Worm (Caenorhabditis elegans) whole organism, late embryonic: ENCODE measurements around the gene emb-1.

ENCODE experiments used
- C08G9.2 ChIP-seq: sonication (generic microtip); optimal IDR thresholded peaks from 2 replicates; lab custom pipeline; 2016; ENCODE audit warnings: mild to moderate bottlenecking, missing genetic modification characterization, moderate library complexity, missing compliant biosample characterization
- T23F11.4 ChIP-seq: fragments of 200-800 bp; sonication (Bioruptor generic); optimal IDR thresholded peaks from 2 replicates; lab custom pipeline; 2018; ENCODE audit warnings: mild to moderate bottlenecking, missing genetic modification characterization, missing compliant biosample characterization
- ahr-1 ChIP-seq: sonication (generic microtip); optimal IDR thresholded peaks from 2 replicates; lab custom pipeline; 2016; ENCODE audit warnings: missing genetic modification characterization, missing compliant biosample characterization
- ceh-2 ChIP-seq: sonication (generic microtip); optimal IDR thresholded peaks from 2 replicates; lab custom pipeline; 2016; ENCODE audit warnings: missing genotype, missing genetic modification characterization, missing compliant biosample characterization
- ceh-22 ChIP-seq: sonication (generic microtip); optimal IDR thresholded peaks from 2 replicates; lab custom pipeline; 2017; ENCODE audit warnings: missing biosample characterization, missing genetic modification characterization
- ceh-24 ChIP-seq: sonication (generic microtip); optimal IDR thresholded peaks from 2 replicates; lab custom pipeline; 2016; ENCODE audit warnings: mild to moderate bottlenecking, missing genetic modification characterization, missing compliant biosample characterization
- ceh-6 ChIP-seq: fragments of 200-800 bp; sonication (Bioruptor generic); optimal IDR thresholded peaks from 2 replicates; lab custom pipeline; 2018; ENCODE audit warnings: mild to moderate bottlenecking, missing genetic modification characterization, missing compliant biosample characterization
- che-1 ChIP-seq: sonication (generic microtip); optimal IDR thresholded peaks from 2 replicates; lab custom pipeline; 2016; ENCODE audit warnings: mild to moderate bottlenecking, missing genetic modification characterization, missing compliant biosample characterization
- dmd-4 ChIP-seq: sonication (generic microtip); optimal IDR thresholded peaks from 2 replicates; lab custom pipeline; 2016; ENCODE audit warnings: borderline replicate concordance, missing genetic modification characterization, missing compliant biosample characterization
- elt-2 ChIP-seq: sonication (generic microtip); optimal IDR thresholded peaks from 2 replicates; lab custom pipeline; 2016; ENCODE audit warnings: missing genetic modification reagents, missing genetic modification characterization, missing compliant biosample characterization
- elt-4 ChIP-seq: sonication (generic microtip); optimal IDR thresholded peaks from 2 replicates; lab custom pipeline; 2016; ENCODE audit warnings: missing genetic modification characterization, missing compliant biosample characterization
- fkh-10 ChIP-seq: fragments of 150-350 bp; optimal IDR thresholded peaks from 2 replicates; lab custom pipeline; 2014; ENCODE audit warnings: missing biosample characterization, missing genetic modification reagents, missing genetic modification characterization
- hlh-13 ChIP-seq: fragments of 200-800 bp; sonication (Bioruptor generic); optimal IDR thresholded peaks from 2 replicates; lab custom pipeline; 2018; ENCODE audit warnings: mild to moderate bottlenecking, missing genetic modification characterization, missing compliant biosample characterization
- hlh-15 ChIP-seq: sonication (generic microtip); optimal IDR thresholded peaks from 2 replicates; lab custom pipeline; 2016; ENCODE audit warnings: missing genetic modification characterization, missing compliant biosample characterization
- hlh-30 ChIP-seq: sonication (generic microtip); optimal IDR thresholded peaks from 2 replicates; lab custom pipeline; 2017; ENCODE audit warnings: antibody characterized with exemption, missing genetic modification characterization, missing compliant biosample characterization; ENCODE audit not compliant: insufficient read depth
- lim-6 ChIP-seq: sonication (generic microtip); optimal IDR thresholded peaks from 2 replicates; lab custom pipeline; 2016; ENCODE audit warnings: missing genetic modification characterization, missing compliant biosample characterization
- mec-3 ChIP-seq: sonication (generic microtip); optimal IDR thresholded peaks from 2 replicates; lab custom pipeline; 2016; ENCODE audit warnings: borderline replicate concordance, missing genetic modification characterization, missing compliant biosample characterization
- nhr-232 ChIP-seq: sonication (generic microtip); optimal IDR thresholded peaks from 2 replicates; lab custom pipeline; 2016; ENCODE audit warnings: missing genetic modification characterization, missing compliant biosample characterization
- pag-3 ChIP-seq: sonication (generic microtip); optimal IDR thresholded peaks from 2 replicates; lab custom pipeline; 2016; ENCODE audit warnings: missing compliant biosample characterization, missing genetic modification characterization, borderline replicate concordance
- pat-9 ChIP-seq: fragments of 200-800 bp; sonication (Bioruptor generic); optimal IDR thresholded peaks from 2 replicates; lab custom pipeline; 2018; ENCODE audit warnings: mild to moderate bottlenecking, missing genetic modification characterization, moderate library complexity, missing compliant biosample characterization
- pax-1 ChIP-seq: fragments of 150-350 bp; optimal IDR thresholded peaks from 2 replicates; lab custom pipeline; 2014; ENCODE audit warnings: missing biosample characterization, missing genetic modification characterization
- pqm-1 ChIP-seq: sonication (generic microtip); optimal IDR thresholded peaks from 2 replicates; lab custom pipeline; 2016; ENCODE audit warnings: missing genetic modification characterization, missing compliant biosample characterization
- pros-1 ChIP-seq: fragments of 150-350 bp; optimal IDR thresholded peaks from 2 replicates; lab custom pipeline; 2014; ENCODE audit warnings: missing biosample characterization, missing genetic modification reagents, missing genetic modification characterization
- ref-2 ChIP-seq: sonication (generic microtip); optimal IDR thresholded peaks from 2 replicates; lab custom pipeline; 2016; ENCODE audit warnings: missing genetic modification characterization, missing compliant biosample characterization
- rnt-1 ChIP-seq: sonication (generic microtip); optimal IDR thresholded peaks from 2 replicates; lab custom pipeline; 2016; ENCODE audit warnings: missing genetic modification characterization, missing compliant biosample characterization
- sox-4 ChIP-seq: sonication (generic microtip); optimal IDR thresholded peaks from 2 replicates; lab custom pipeline; 2017; ENCODE audit warnings: mild to moderate bottlenecking, missing genetic modification characterization, inconsistent platforms, missing compliant biosample characterization
- syd-9 ChIP-seq: sonication (generic microtip); optimal IDR thresholded peaks from 2 replicates; lab custom pipeline; 2016; ENCODE audit warnings: mild to moderate bottlenecking, missing genetic modification characterization, moderate library complexity, missing compliant biosample characterization
- tbx-2 ChIP-seq: sonication (generic microtip); optimal IDR thresholded peaks from 2 replicates; lab custom pipeline; 2016; ENCODE audit warnings: missing genetic modification characterization, missing compliant biosample characterization
- unc-3 ChIP-seq, 2 experiments: fragments of 200-800 bp in 1 of 2; sonication (Bioruptor generic) in 1 of 2; sonication (generic microtip) in 1 of 2; conservative IDR thresholded peaks in 1 of 2; optimal IDR thresholded peaks in 1 of 2; 2 replicates each; pipeline versions ENCODE4 v1.3.6 to Lab custom; 2016 to 2022; ENCODE audit warnings: missing compliant biosample characterization in 2 of 2, missing genetic modification characterization in 2 of 2, missing genetic modification reagents in 1 of 2
- ztf-16 ChIP-seq: sonication (generic microtip); optimal IDR thresholded peaks from 2 replicates; lab custom pipeline; 2017; ENCODE audit warnings: missing genetic modification characterization, missing compliant biosample characterization

The emb-1 gene

DNA sequence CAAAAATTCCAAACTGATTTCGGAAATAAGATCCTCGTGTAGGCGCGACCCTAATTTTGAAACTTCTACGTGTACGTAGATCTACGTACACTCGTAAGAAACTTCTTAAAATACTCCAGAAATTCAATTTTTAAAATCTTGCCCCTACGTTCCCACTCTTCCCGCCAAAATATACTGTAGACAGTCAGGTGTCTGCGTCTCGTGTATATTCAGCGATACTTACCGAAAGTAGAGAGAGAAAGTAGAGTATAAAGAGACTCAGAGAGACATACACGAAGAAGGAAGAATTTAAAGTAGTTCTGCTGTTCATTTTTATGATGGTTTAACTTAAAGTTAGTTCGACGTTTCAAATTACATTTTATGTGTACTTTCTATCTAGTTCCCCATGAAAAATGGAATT is 20.0 kb downstream of the emb-1 start:
- TF ChIP-seq hlh-15 (tag; lab: Kevin White, UChicago): no peak
- TF ChIP-seq hlh-30 (tag; lab: Kevin White, UChicago): peak; percentile 18

DNA sequence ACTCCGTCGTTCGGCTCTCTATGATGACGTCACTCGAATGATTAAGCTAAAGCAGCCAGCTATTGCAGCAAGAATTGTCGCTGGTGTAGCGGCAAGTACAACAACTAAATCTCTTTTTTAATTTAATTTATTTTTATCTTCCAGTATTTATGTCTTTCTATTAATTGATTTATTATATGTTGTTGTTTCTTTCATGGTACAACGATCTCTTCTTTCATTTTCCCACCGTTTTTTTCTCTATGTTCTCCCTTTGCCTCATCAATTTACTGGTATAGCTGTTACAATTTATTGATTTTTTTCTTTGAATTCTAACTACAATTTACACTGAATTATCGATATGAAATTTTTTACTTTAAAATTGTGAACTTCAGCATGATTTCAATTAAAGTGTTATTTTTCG is 22.5 kb downstream of the emb-1 start, which contains the start of gene moc-6:
Gene moc-6, plus strand, starts transcription at position 301 of the 400 bp plus-strand sequence.
- no peak for TF ChIP-seq ahr-1 (tag; lab: Kevin White, UChicago)
- no peak for TF ChIP-seq sox-4 (tag; lab: Kevin White, UChicago)
- no peak for TF ChIP-seq pax-1 (tag; lab: Kevin White, UChicago)
- TF ChIP-seq T23F11.4: no peak
- TF ChIP-seq mec-3 (tag; lab: Kevin White, UChicago): no peak
- TF ChIP-seq, all 69 proteins: peak for 0

DNA sequence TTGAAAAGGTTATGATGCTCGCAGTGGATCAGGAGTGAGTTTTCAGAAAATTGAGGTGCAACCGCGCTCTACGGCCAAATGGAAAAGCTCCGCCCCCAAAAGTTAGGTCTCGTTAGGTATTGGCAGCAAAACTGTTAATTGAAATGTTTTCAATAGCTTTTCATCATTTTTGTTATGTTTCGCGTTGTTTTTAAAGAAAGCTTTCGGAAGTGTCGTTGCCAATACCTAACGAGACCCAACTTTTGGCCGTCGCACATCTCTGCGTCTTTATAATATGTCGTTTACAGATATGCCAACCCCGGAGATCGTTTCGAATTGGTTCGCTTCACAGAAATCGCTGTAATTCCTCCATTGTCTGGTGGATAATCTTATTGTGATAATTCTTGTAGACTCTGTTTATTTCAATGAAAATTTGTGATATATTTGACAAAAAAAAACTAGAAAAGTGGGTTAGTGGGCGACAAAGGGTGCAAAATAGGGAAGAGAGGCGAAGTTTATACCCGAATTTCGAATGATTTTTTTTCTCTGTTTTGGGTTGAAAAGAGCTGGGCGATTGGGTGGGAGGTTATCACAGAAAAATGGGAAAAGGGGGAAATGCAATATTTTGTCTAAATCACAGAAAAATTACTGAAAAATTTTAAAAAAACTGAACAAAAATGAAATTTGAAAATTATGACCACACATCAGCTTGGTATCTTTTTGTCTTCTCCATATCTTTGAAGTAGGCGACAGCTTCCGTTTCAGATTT is 23.2 kb downstream of the emb-1 start:
- TF ChIP-seq pqm-1 (tag; lab: Kevin White, UChicago): no peak
- TF ChIP-seq pros-1 (tag; lab: Kevin White, UChicago): no peak
- TF ChIP-seq che-1 (tag; lab: Kevin White, UChicago): no peak
- no peak for TF ChIP-seq T23F11.4
- no peak for TF ChIP-seq ceh-2 (tag; lab: Kevin White, UChicago)
- TF ChIP-seq fkh-10 (GFP tag; lab: Kevin White, UChicago): no peak
- no peak for TF ChIP-seq ztf-16 (tag; lab: Kevin White, UChicago)
- TF ChIP-seq hlh-13: no peak
- TF ChIP-seq pat-9 (tag; lab: Kevin White, UChicago): no peak
- no peak for TF ChIP-seq lim-6
- TF ChIP-seq ceh-22 (tag; lab: Kevin White, UChicago): no peak
- no peak for TF ChIP-seq tbx-2 (tag; lab: Kevin White, UChicago)
- no peak for TF ChIP-seq hlh-30 (tag; lab: Kevin White, UChicago)
- no peak for TF ChIP-seq elt-4 (tag; lab: Kevin White, UChicago)

DNA sequence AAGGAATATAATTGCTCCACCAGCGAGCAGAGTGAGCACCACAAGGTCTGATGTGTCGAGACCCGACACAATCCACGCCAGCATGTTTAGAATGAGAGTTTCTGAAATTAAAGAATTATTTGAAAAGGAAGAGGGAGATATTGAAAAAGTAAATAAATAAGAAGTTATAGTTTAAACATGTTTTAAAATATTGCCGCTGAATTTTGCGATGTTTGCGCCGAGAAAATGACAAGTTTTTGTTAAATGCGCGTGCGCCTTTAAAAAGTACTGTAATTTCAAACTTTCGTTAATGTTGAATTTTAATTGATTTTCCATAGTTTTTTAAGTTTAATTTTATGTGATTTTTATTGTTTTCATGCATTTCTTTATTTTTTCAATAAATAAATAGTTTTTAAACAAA is 26.3 kb downstream of the emb-1 start, which contains the start of gene emb-8:
Gene emb-8, minus strand, starts transcription at position 101 of the 400 bp plus-strand sequence.
- no peak for TF ChIP-seq sox-4 (tag; lab: Kevin White, UChicago)
- TF ChIP-seq unc-3 (GFP tag; conservative IDR thresholded peaks at IDR 0.05; lab: Robert Waterston, UW): no peak
- TF ChIP-seq unc-3 (tag; optimal IDR thresholded peaks at IDR 0.05; lab: Kevin White, UChicago): no peak
- no peak for TF ChIP-seq pros-1 (tag; lab: Kevin White, UChicago)
- no peak for TF ChIP-seq T23F11.4
- TF ChIP-seq dmd-4 (tag; lab: Kevin White, UChicago): no peak
- TF ChIP-seq pag-3 (tag; lab: Kevin White, UChicago): no peak

DNA sequence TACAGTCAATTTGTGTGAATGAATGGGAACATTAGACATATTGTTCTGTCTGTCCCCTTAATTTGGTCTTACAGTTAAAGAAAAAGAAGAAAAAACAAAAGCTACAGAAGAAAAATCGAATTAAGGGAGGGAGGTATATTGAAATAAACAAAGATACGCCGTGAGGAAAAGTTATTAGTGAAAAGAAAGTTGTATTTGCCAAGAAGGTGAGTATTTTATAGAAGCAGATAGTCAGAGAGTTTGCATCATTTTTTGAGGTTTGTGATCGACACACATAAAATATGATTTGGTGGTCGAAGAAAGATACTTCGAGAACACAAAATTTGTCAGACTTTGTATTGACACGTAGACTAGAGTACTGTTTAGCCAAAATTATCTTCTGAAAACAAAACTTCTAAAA is 27.1 kb downstream of the emb-1 start:
- no peak for TF ChIP-seq ceh-2 (tag; lab: Kevin White, UChicago)
- TF ChIP-seq ceh-6 (GFP tag; lab: Kevin White, UChicago): no peak
- TF ChIP-seq syd-9 (tag; lab: Kevin White, UChicago): no peak
- TF ChIP-seq ceh-24 (tag; lab: Kevin White, UChicago): no peak
- no peak for TF ChIP-seq rnt-1 (tag; lab: Kevin White, UChicago)
- TF ChIP-seq elt-2: no peak
- TF ChIP-seq nhr-232 (tag; lab: Kevin White, UChicago): no peak
- no peak for TF ChIP-seq ref-2 (tag; lab: Kevin White, UChicago)
- no peak for TF ChIP-seq C08G9.2
- TF ChIP-seq sox-4 (tag; lab: Kevin White, UChicago): no peak
